Worm (Caenorhabditis elegans): ENCODE data around the gene srh-223.

Gene srh-223

DNA sequence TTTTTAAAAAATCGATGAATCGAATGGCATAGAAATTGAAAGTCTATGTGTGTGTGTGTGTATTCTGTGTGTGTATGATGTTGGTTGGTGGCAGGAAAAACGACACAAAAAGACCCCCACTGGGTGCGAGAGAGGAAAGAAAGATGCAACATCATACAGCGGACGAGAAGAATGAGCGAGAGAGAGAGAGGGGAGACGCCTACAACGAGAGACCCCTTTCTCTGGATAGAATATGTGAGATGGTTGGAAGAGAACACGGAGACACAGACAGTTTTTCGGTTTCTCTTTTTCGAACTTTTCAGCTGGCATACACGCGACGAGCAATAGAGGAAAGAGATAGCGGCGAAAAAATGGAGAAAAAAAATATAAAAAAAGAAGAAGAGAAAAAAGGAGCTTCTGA, 38.1 kb downstream of the srh-223 start (continued):
- TF ChIP-seq lin-40 (tag; optimal IDR thresholded peaks at IDR 0.05), result peak; percentile 78
- peak; percentile 46 for TF ChIP-seq F23B12.7 (tag; optimal IDR thresholded peaks at IDR 0.05; ENCODE audit: insufficient read depth)
- TF ChIP-seq D2030.7 (GFP tag; IDR thresholded peaks at IDR 0.05), result no peak
- TF ChIP-seq nhr-80 (tag; optimal IDR thresholded peaks at IDR 0.05), result peak; percentile 84
- TF ChIP-seq nfya-1 (tag; optimal IDR thresholded peaks at IDR 0.05; ENCODE audit: borderline replicate concordance, insufficient read depth), result no peak
- TF ChIP-seq pbrm-1 (GFP tag; IDR thresholded peaks at IDR 0.05), result 0 out of 2 replicates have a peak, but pooled peaks have one; percentile 34
- no peak for TF ChIP-seq F52B5.7 (tag; optimal IDR thresholded peaks at IDR 0.05)
- peak; percentile 46 for TF ChIP-seq ceh-27 (GFP tag; optimal IDR thresholded peaks at IDR 0.05)
- TF ChIP-seq ZK185.1 (tag; optimal IDR thresholded peaks at IDR 0.05; ENCODE audit: poor library complexity, severe bottlenecking), result peak; percentile 11
- peak; percentile 65 for TF ChIP-seq dox-1 (GFP tag; IDR thresholded peaks at IDR 0.05)
- no peak for TF ChIP-seq T07F8.4 (tag; optimal IDR thresholded peaks at IDR 0.05)
- TF ChIP-seq tlf-1 (GFP tag; optimal IDR thresholded peaks at IDR 0.05), result no peak
- peak; percentile 85 for TF ChIP-seq K12H6.12 (tag; optimal IDR thresholded peaks at IDR 0.05)

DNA sequence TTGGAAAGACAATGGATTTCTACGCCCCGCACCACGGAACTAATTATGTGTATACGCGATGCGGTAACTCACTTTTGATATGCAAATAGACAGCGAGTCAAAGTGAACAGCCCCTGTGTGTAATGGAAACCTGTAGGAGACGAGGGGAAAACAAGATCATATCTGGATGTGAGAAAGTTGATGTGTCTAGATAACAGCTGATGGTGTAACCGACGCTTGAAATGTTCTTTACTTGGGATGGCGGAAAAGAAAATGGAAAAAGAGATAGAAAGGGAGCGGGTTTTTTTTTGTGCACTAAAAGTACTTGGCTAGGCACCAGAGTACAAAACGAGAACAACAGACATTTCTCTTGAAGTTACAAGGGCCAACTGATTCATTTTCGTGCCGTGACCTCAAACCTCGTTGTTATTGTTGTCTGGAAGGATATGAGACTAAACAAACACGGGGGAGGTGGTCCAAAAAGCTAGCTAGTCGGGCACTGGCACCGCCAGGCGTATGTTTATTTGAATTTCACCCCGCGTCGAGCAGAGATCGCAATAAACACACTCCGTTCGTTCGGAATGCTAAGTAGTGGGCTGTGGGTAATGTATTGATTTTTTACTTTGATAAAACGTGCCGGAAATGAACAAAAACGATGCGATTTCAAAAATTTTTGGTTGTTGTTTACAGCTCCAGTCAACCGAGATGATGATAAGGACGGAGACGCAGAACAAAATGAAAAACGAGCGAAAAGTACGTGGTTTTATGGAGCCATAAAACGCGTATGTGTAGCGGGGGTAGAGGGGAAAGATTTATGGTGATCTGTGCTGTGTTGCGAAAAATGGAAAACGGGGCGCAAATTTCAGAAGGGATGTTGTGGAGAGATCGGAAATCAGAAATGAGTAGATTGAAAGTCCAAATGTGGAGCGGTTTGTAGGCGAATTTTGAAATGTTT, 40.4 kb downstream of the srh-223 start:
- no peak for TF ChIP-seq hrde-1 (tag; optimal IDR thresholded peaks at IDR 0.05; ENCODE audit: borderline replicate concordance)
- TF ChIP-seq nhr-80 (tag; optimal IDR thresholded peaks at IDR 0.05), result peak; percentile 38
- no peak for TF ChIP-seq cebp-1 (GFP tag; IDR thresholded peaks at IDR 0.05)
- TF ChIP-seq cebp-1 (tag; optimal IDR thresholded peaks at IDR 0.05), result peak; percentile 8

DNA sequence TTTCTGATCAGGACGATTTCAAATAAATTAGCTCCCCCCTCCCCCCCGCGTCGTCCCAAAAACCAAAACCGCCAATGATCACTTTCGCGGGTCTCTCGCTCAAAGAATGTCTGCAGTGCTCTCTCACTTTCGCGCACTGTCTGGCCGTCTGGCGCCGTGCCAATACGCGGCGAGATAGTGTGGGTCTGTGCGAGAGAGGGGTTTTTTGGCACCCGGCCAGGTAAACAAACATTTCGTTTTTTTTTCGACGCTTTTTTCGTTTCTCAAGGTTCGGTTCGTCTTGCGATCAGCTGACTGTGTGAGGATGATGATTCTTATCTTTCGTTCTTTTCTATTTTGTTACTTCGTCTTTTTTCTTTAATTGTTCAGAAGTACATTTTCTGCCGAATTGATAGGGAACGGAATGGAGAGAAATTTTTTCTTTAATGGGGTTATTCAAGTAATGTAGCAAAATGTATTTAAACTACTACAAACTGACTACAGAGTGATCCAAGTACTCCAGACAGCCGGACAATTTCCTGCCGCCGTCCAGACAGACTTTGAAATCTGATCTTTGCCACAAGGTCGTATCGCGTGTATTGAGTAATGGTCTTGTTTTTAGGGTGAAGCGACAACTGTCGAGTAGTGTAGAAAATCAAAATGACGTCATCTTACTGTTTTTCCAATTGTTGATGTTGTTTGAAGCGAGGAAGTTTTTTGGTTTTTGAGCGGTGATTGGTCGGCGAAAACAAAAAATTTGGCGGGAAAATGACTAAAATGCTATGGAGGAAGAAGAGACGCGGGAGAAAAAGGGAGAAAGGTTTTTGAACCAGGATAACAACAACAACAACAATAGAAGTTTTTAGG, 42.7 kb downstream of the srh-223 start:
- TF ChIP-seq ztf-28 (GFP tag; IDR thresholded peaks at IDR 0.05) (no peak), ceh-40 (GFP tag; IDR thresholded peaks at IDR 0.05) (no peak), pbrm-1 (GFP tag; IDR thresholded peaks at IDR 0.05) (peak; percentile 73), sptf-2 (GFP tag; optimal IDR thresholded peaks at IDR 0.05) (no peak), T07F8.4 (tag; optimal IDR thresholded peaks at IDR 0.05) (no peak), F39B2.1 (GFP tag; IDR thresholded peaks at IDR 0.05) (no peak), F57C9.4 (tag; optimal IDR thresholded peaks at IDR 0.05) (no peak), tbp1 (GFP tag; optimal IDR thresholded peaks at IDR 0.05) (peak; percentile 40), hsf-1 (GFP tag; IDR thresholded peaks at IDR 0.05) (no peak), nhr-90 (tag; optimal IDR thresholded peaks at IDR 0.05) (peak; percentile 12), madf-10 (tag; optimal IDR thresholded peaks at IDR 0.05) (no peak), lin-54 (GFP tag; optimal IDR thresholded peaks at IDR 0.05) (peak; percentile 33), rpc-1 (optimal IDR thresholded peaks at IDR 0.05) (no peak), rpc-1 (tag; optimal IDR thresholded peaks at IDR 0.05) (no peak), F10E7.11 (tag; optimal IDR thresholded peaks at IDR 0.05) (no peak), snpc-1.1 (tag; optimal IDR thresholded peaks at IDR 0.05; ENCODE audit: insufficient read depth) (no peak), K11D2.4 (GFP tag; IDR thresholded peaks at IDR 0.05) (peak; percentile 92), hlh-26 (GFP tag; conservative IDR thresholded peaks at IDR 0.05) (no peak), lsy-27 (tag; optimal IDR thresholded peaks at IDR 0.05; ENCODE audit: borderline replicate concordance, insufficient read depth) (no peak), ceh-27 (GFP tag; optimal IDR thresholded peaks at IDR 0.05) (peak; percentile 65), B0019.2 (GFP tag; conservative IDR thresholded peaks at IDR 0.05) (no peak), ccch-3 (GFP tag; optimal IDR thresholded peaks at IDR 0.05) (no peak), lag-1 (GFP tag; IDR thresholded peaks at IDR 0.05) (no peak), ztf-25 (GFP tag; IDR thresholded peaks at IDR 0.05) (no peak), rcor-1 (GFP tag; IDR thresholded peaks at IDR 0.05) (0 out of 2 replicates have a peak, but pooled peaks have one; percentile 31), F23B12.7 (tag; optimal IDR thresholded peaks at IDR 0.05; ENCODE audit: insufficient read depth) (peak; percentile 66), madf-6 (GFP tag; IDR thresholded peaks at IDR 0.05) (no peak), repo-1 (tag; optimal IDR thresholded peaks at IDR 0.05) (no peak), fkh-3 (tag; optimal IDR thresholded peaks at IDR 0.05) (no peak)
